Worm (Caenorhabditis elegans): ENCODE results near the gene aipr-1.
A peak's percentile ranks its signal among the peaks of the same experiment; 100 is the strongest.

The aipr-1 gene

ce11 chrII:6588605-6589292, 5.3 kb downstream of the aipr-1 start, which contains the start of gene icd-1 (continued):
- TF ChIP-seq aptf-3 (GFP tag; IDR thresholded peaks at IDR 0.05) (no peak), cebp-2 (GFP tag; IDR thresholded peaks at IDR 0.05) (0 out of 2 replicates have a peak, but pooled peaks have one; percentile 55), F22D6.2 (tag; optimal IDR thresholded peaks at IDR 0.05) (peak; percentile 48), T26A5.8 (tag; optimal IDR thresholded peaks at IDR 0.05) (no peak), madf-10 (tag; optimal IDR thresholded peaks at IDR 0.05) (peak; percentile 79), rec-8 (tag; optimal IDR thresholded peaks at IDR 0.05) (peak in 1 of 2 experiments; percentile 65), let-607 (tag; optimal IDR thresholded peaks at IDR 0.05) (peak; percentile 53 to 80), ZK185.1 (tag; optimal IDR thresholded peaks at IDR 0.05; ENCODE audit: poor library complexity, severe bottlenecking) (peak; percentile 86), F57C9.4 (tag; optimal IDR thresholded peaks at IDR 0.05) (no peak), F23B12.7 (tag; optimal IDR thresholded peaks at IDR 0.05; ENCODE audit: insufficient read depth) (peak; percentile 96), Y56A3A.18 (GFP tag; IDR thresholded peaks at IDR 0.05) (0 out of 2 replicates have a peak, but pooled peaks have one; percentile 19), attf-5 (GFP tag; optimal IDR thresholded peaks at IDR 0.05) (peak; percentile 97), cebp-1 (GFP tag; IDR thresholded peaks at IDR 0.05) (peak; percentile 99), cebp-1 (tag; optimal IDR thresholded peaks at IDR 0.05) (peak; percentile 100), ceh-91 (GFP tag; IDR thresholded peaks at IDR 0.05) (peak; percentile 78), xnd-1 (tag; optimal IDR thresholded peaks at IDR 0.05) (peak; percentile 64), nhr-90 (tag; optimal IDR thresholded peaks at IDR 0.05) (peak; percentile 20), ztf-18 (tag; optimal IDR thresholded peaks at IDR 0.05) (peak; percentile 70), egl-18 (GFP tag; IDR thresholded peaks at IDR 0.05) (0 out of 2 replicates have a peak, but pooled peaks have one; percentile 28), D2030.7 (GFP tag; IDR thresholded peaks at IDR 0.05) (peak; percentile 89), B0261.1 (tag; optimal IDR thresholded peaks at IDR 0.05) (peak; percentile 20), lin-40 (tag; optimal IDR thresholded peaks at IDR 0.05) (peak; percentile 95), ceh-79 (tag; optimal IDR thresholded peaks at IDR 0.05) (no peak), chd-7 (tag; optimal IDR thresholded peaks at IDR 0.05) (peak; percentile 73), ceh-40 (GFP tag; IDR thresholded peaks at IDR 0.05) (no peak), athp-1 (tag; optimal IDR thresholded peaks at IDR 0.05) (peak; percentile 91), bed-1 (GFP tag; IDR thresholded peaks at IDR 0.05) (no peak), ceh-58 (GFP tag; IDR thresholded peaks at IDR 0.05) (no peak), nhr-27 (tag; optimal IDR thresholded peaks at IDR 0.05) (no peak), ztf-25 (GFP tag; IDR thresholded peaks at IDR 0.05) (no peak), zim-3 (tag; optimal IDR thresholded peaks at IDR 0.05) (peak; percentile 44), bed-2 (GFP tag; IDR thresholded peaks at IDR 0.05) (no peak), tbp1 (GFP tag; optimal IDR thresholded peaks at IDR 0.05) (peak; percentile 76), F52B5.7 (tag; optimal IDR thresholded peaks at IDR 0.05) (no peak), unc-62 (GFP tag; optimal IDR thresholded peaks at IDR 0.05) (peak; percentile 95), akir-1 (GFP tag; optimal IDR thresholded peaks at IDR 0.05) (no peak), snpc-1.1 (tag; optimal IDR thresholded peaks at IDR 0.05; ENCODE audit: insufficient read depth) (peak; percentile 77), hmg-1.2 (GFP tag; IDR thresholded peaks at IDR 0.05) (peak; percentile 99), nfya-1 (tag; optimal IDR thresholded peaks at IDR 0.05; ENCODE audit: borderline replicate concordance, insufficient read depth) (no peak), F10E7.11 (tag; optimal IDR thresholded peaks at IDR 0.05) (peak; percentile 16), hlh-26 (GFP tag; conservative IDR thresholded peaks at IDR 0.05) (no peak), lag-1 (GFP tag; IDR thresholded peaks at IDR 0.05) (no peak), unc-130 (GFP tag; optimal IDR thresholded peaks at IDR 0.05) (peak; percentile 88), F39B2.1 (GFP tag; IDR thresholded peaks at IDR 0.05) (no peak), F55B11.4 (tag; optimal IDR thresholded peaks at IDR 0.05; ENCODE audit: borderline replicate concordance, insufficient read depth) (no peak), hmg-20 (GFP tag; IDR thresholded peaks at IDR 0.05) (0 out of 2 replicates have a peak, but pooled peaks have one; percentile 55), dox-1 (GFP tag; IDR thresholded peaks at IDR 0.05) (peak; percentile 95)

All from whole organism, young adult.